Fruit fly (Drosophila melanogaster) whole organism, adult: ENCODE measurements around the gene CG11409.

Experiments used
- CG12768 ChIP-seq: fragments of 200-800 bp; sonication (Bioruptor generic); optimal IDR thresholded peaks from 2 replicates; lab custom pipeline; 2017; ENCODE audit warnings: missing biosample characterization, missing genetic modification characterization, mild to moderate bottlenecking, moderate library complexity, missing genetic modification reagents
- CG14711 ChIP-seq: fragments of 200-800 bp; sonication (Bioruptor generic); optimal IDR thresholded peaks from 2 replicates; lab custom pipeline; 2018; ENCODE audit warnings: missing biosample characterization, mild to moderate bottlenecking, missing genetic modification characterization, moderate library complexity
- CG1620 ChIP-seq: fragments of 200-800 bp; sonication (Bioruptor generic); optimal IDR thresholded peaks from 2 replicates; lab custom pipeline; 2016; ENCODE audit warnings: missing biosample characterization, missing genetic modification characterization
- CG5204 ChIP-seq: fragments of 200-800 bp; sonication (Bioruptor generic); optimal IDR thresholded peaks from 2 replicates; lab custom pipeline; 2016; ENCODE audit warnings: missing biosample characterization, missing genetic modification characterization
- CG7045 ChIP-seq: fragments of 200-800 bp; sonication (Bioruptor generic); optimal IDR thresholded peaks from 2 replicates; lab custom pipeline; 2017; ENCODE audit warnings: missing biosample characterization, mild to moderate bottlenecking, missing genetic modification characterization
- Crg-1 ChIP-seq: fragments of 200-800 bp; sonication (Bioruptor generic); optimal IDR thresholded peaks from 2 replicates; lab custom pipeline; 2016; ENCODE audit warnings: missing biosample characterization, missing genetic modification characterization
- Hr96 ChIP-seq: fragments of 200-800 bp; sonication (Bioruptor generic); optimal IDR thresholded peaks from 2 replicates; lab custom pipeline; 2016; ENCODE audit warnings: missing biosample characterization, missing genetic modification characterization
- Mnt ChIP-seq: fragments of 200-800 bp; sonication (Bioruptor generic); optimal IDR thresholded peaks from 2 replicates; lab custom pipeline; 2016; ENCODE audit warnings: missing biosample characterization, mild to moderate bottlenecking, missing genetic modification characterization
- bab1 ChIP-seq: fragments of 200-800 bp; sonication (Bioruptor generic); optimal IDR thresholded peaks from 3 replicates; lab custom pipeline; 2019; ENCODE audit warnings: missing biosample characterization, mild to moderate bottlenecking, missing genetic modification characterization, moderate library complexity
- kay ChIP-seq: fragments of 200-800 bp; sonication (Bioruptor generic); peaks from one replicate; lab custom pipeline; 2016; ENCODE audit warnings: missing biosample characterization, missing genetic modification characterization, borderline replicate concordance
- pad ChIP-seq: fragments of 200-800 bp; sonication (Bioruptor generic); optimal IDR thresholded peaks from 3 replicates; lab custom pipeline; 2017; ENCODE audit warnings: missing biosample characterization, missing genetic modification characterization, mild to moderate bottlenecking, moderate library complexity, missing genetic modification reagents

- TF ChIP-seq Hr96 (no peak), CG12768 (GFP tag; lab: Kevin White, UChicago) (no peak), bab1 (no peak), CG14711 (tag; lab: Kevin White, UChicago) (no peak), CG1620 (GFP tag; lab: Kevin White, UChicago) (no peak), Crg-1 (GFP tag; lab: Kevin White, UChicago) (no peak), CG5204 (GFP tag; lab: Kevin White, UChicago) (no peak), kay (no peak), Mnt (no peak), CG7045 (GFP tag; lab: Kevin White, UChicago) (no peak), pad (GFP tag; lab: Kevin White, UChicago) (no peak)
Measured at dm6 chrX:1311218-1311617, 30.2 kb downstream of the CG11409 start.
